Fruit fly (Drosophila melanogaster): Measurements from ENCODE around the gene CG8852.

CG8852 gene

dm6 chr2L:3478034-3478880, 46.7 kb upstream of the CG8852 start, which contains the start of gene Thor (continued):
- TF ChIP-seq CHES-1-like (GFP tag; optimal IDR thresholded peaks at IDR 0.05) (peak; percentile 80), B-H2 (GFP tag; optimal IDR thresholded peaks at IDR 0.05) (peak; percentile 82), nmo (GFP tag; optimal IDR thresholded peaks at IDR 0.05) (peak; percentile 31), Ravus (GFP tag; IDR thresholded peaks at IDR 0.05) (no peak), Aef1 (GFP tag; IDR thresholded peaks at IDR 0.05) (no peak), CG1792 (GFP tag; optimal IDR thresholded peaks at IDR 0.05) (peak; percentile 51), CG6765 (GFP tag; optimal IDR thresholded peaks at IDR 0.05) (peak; percentile 62), sr (GFP tag; IDR thresholded peaks at IDR 0.05) (peak; percentile 84), CG7786 (GFP tag; optimal IDR thresholded peaks at IDR 0.05) (peak; percentile 49), fd3F (GFP tag; optimal IDR thresholded peaks at IDR 0.05) (no peak), schlank (tag; optimal IDR thresholded peaks at IDR 0.05) (peak; percentile 81), CG11398 (GFP tag; optimal IDR thresholded peaks at IDR 0.05) (peak; percentile 80), Dref (GFP tag; IDR thresholded peaks at IDR 0.05) (no peak), Xbp1 (GFP tag; optimal IDR thresholded peaks at IDR 0.05) (peak; percentile 35), CG4360 (GFP tag; IDR thresholded peaks at IDR 0.05) (peak; percentile 79), sc (optimal IDR thresholded peaks at IDR 0.05) (no peak), sc (GFP tag; optimal IDR thresholded peaks at IDR 0.05) (peak; percentile 41), Gug (GFP tag; IDR thresholded peaks at IDR 0.05) (no peak), YL-1 (GFP tag; optimal IDR thresholded peaks at IDR 0.05) (peak; percentile 76), zen (tag; optimal IDR thresholded peaks at IDR 0.05) (no peak), CG3726 (GFP tag; IDR thresholded peaks at IDR 0.05) (peak; percentile 53; the same call in 1 of the 3 replicates), CG31441 (GFP tag; IDR thresholded peaks at IDR 0.05) (peak; percentile 71), wor (GFP tag; IDR thresholded peaks at IDR 0.05) (no peak), CG3065 (GFP tag; optimal IDR thresholded peaks at IDR 0.05) (no peak), CG4424 (GFP tag; optimal IDR thresholded peaks at IDR 0.05) (peak; percentile 40), Rx (GFP tag; IDR thresholded peaks at IDR 0.05) (0 out of 2 replicates have a peak, but pooled peaks have one; percentile 30), CG9727 (GFP tag; optimal IDR thresholded peaks at IDR 0.05) (peak; percentile 79), CG17829 (tag; optimal IDR thresholded peaks at IDR 0.05) (peak; percentile 61), CG2889 (GFP tag; IDR thresholded peaks at IDR 0.05) (0 out of 3 replicates have a peak, but pooled peaks have one; percentile 9), tio (GFP tag; optimal IDR thresholded peaks at IDR 0.05) (no peak), ac (GFP tag; optimal IDR thresholded peaks at IDR 0.05) (peak; percentile 56), CG2202 (tag; optimal IDR thresholded peaks at IDR 0.05) (peak; percentile 54), CG8290 (GFP tag; optimal IDR thresholded peaks at IDR 0.05) (no peak), CG8290 (tag; optimal IDR thresholded peaks at IDR 0.05) (peak; percentile 65 to 94), CG33557 (GFP tag; optimal IDR thresholded peaks at IDR 0.05) (peak; percentile 75), BtbVII (GFP tag; optimal IDR thresholded peaks at IDR 0.05) (peak; percentile 81), Lhr (GFP tag; optimal IDR thresholded peaks at IDR 0.05) (peak; percentile 12), CG17328 (GFP tag; IDR thresholded peaks at IDR 0.05) (peak; percentile 75), aop (GFP tag; IDR thresholded peaks at IDR 0.05) (peak; percentile 81), ftz-f1 (GFP tag; optimal IDR thresholded peaks at IDR 0.05) (peak; percentile 58), CG12299 (tag; optimal IDR thresholded peaks at IDR 0.05) (peak; percentile 28), CG18764 (GFP tag; optimal IDR thresholded peaks at IDR 0.05) (peak; percentile 52), cas (GFP tag; IDR thresholded peaks at IDR 0.05) (peak; percentile 63), hth (optimal IDR thresholded peaks at IDR 0.05) (no peak), ind (GFP tag; optimal IDR thresholded peaks at IDR 0.05) (no peak), Abd-B (GFP tag; optimal IDR thresholded peaks at IDR 0.05) (no peak), CG2199 (GFP tag; IDR thresholded peaks at IDR 0.05) (peak; percentile 88), Atf-2 (GFP tag; optimal IDR thresholded peaks at IDR 0.05) (peak; percentile 50), CG7963 (GFP tag; IDR thresholded peaks at IDR 0.05; ENCODE audit: partially characterized antibody) (no peak), salm (tag; optimal IDR thresholded peaks at IDR 0.05) (peak; percentile 20), CG3281 (GFP tag; optimal IDR thresholded peaks at IDR 0.05) (peak; percentile 67)

Data from whole organism, embryonic.